Worm (Caenorhabditis elegans) whole organism, late embryonic: ENCODE measurements around the gene clec-208.

Experiments used
- F13H6.1 ChIP-seq: sonication (generic microtip); optimal IDR thresholded peaks from 2 replicates; lab custom pipeline; 2016; ENCODE audit warnings: missing genetic modification characterization, missing compliant biosample characterization
- K02D7.2 ChIP-seq: sonication (generic microtip); optimal IDR thresholded peaks from 2 replicates; lab custom pipeline; 2017; ENCODE audit warnings: mild to moderate bottlenecking, missing genetic modification characterization, missing compliant biosample characterization
- T23F11.4 ChIP-seq: fragments of 200-800 bp; sonication (Bioruptor generic); optimal IDR thresholded peaks from 2 replicates; lab custom pipeline; 2018; ENCODE audit warnings: mild to moderate bottlenecking, missing genetic modification characterization, missing compliant biosample characterization
- Y22D7AL.16 ChIP-seq: sonication (generic microtip); optimal IDR thresholded peaks from 2 replicates; lab custom pipeline; 2016; ENCODE audit warnings: missing genetic modification characterization, missing compliant biosample characterization
- ahr-1 ChIP-seq: sonication (generic microtip); optimal IDR thresholded peaks from 2 replicates; lab custom pipeline; 2016; ENCODE audit warnings: missing genetic modification characterization, missing compliant biosample characterization
- ama-1 ChIP-seq: fragments of 150-350 bp; optimal IDR thresholded peaks from 2 replicates; lab custom pipeline; 2014
- ceh-14 ChIP-seq: sonication (generic microtip); optimal IDR thresholded peaks from 2 replicates; lab custom pipeline; 2016; ENCODE audit warnings: missing genotype, missing genetic modification characterization, missing compliant biosample characterization
- ceh-18 ChIP-seq: sonication (generic microtip); optimal IDR thresholded peaks from 2 replicates; lab custom pipeline; 2016; ENCODE audit warnings: missing genetic modification characterization, missing compliant biosample characterization
- ceh-19 ChIP-seq: fragments of 200-800 bp; sonication (Bioruptor generic); optimal IDR thresholded peaks from 2 replicates; lab custom pipeline; 2018; ENCODE audit warnings: mild to moderate bottlenecking, missing genetic modification characterization, missing compliant biosample characterization
- ceh-22 ChIP-seq: sonication (generic microtip); optimal IDR thresholded peaks from 2 replicates; lab custom pipeline; 2017; ENCODE audit warnings: missing biosample characterization, missing genetic modification characterization
- ceh-31 ChIP-seq: sonication (generic microtip); optimal IDR thresholded peaks from 2 replicates; lab custom pipeline; 2016; ENCODE audit warnings: missing genetic modification characterization, missing compliant biosample characterization
- ceh-45 ChIP-seq: fragments of 200-800 bp; sonication (Bioruptor generic); IDR thresholded peaks from 2 replicates; pipeline ENCODE4 v1.3.6; 2022; ENCODE audit warnings: missing genetic modification reagents, missing genetic modification characterization, missing compliant biosample characterization
- ceh-9 ChIP-seq: sonication (generic microtip); optimal IDR thresholded peaks from 2 replicates; lab custom pipeline; 2016; ENCODE audit warnings: mild to moderate bottlenecking, missing genetic modification characterization, inconsistent platforms, missing compliant biosample characterization
- dmd-4 ChIP-seq: sonication (generic microtip); optimal IDR thresholded peaks from 2 replicates; lab custom pipeline; 2016; ENCODE audit warnings: borderline replicate concordance, missing genetic modification characterization, missing compliant biosample characterization
- dve-1 ChIP-seq: sonication (generic microtip); optimal IDR thresholded peaks from 2 replicates; lab custom pipeline; 2017; ENCODE audit warnings: antibody characterized with exemption, mild to moderate bottlenecking, missing genetic modification characterization, missing compliant biosample characterization
- elt-2 ChIP-seq: sonication (generic microtip); optimal IDR thresholded peaks from 2 replicates; lab custom pipeline; 2016; ENCODE audit warnings: missing genetic modification reagents, missing genetic modification characterization, missing compliant biosample characterization
- elt-4 ChIP-seq: sonication (generic microtip); optimal IDR thresholded peaks from 2 replicates; lab custom pipeline; 2016; ENCODE audit warnings: missing genetic modification characterization, missing compliant biosample characterization
- eyg-1 ChIP-seq: sonication (generic microtip); optimal IDR thresholded peaks from 2 replicates; lab custom pipeline; 2016; ENCODE audit warnings: missing genotype, missing genetic modification characterization, missing compliant biosample characterization
- fax-1 ChIP-seq: sonication (generic microtip); optimal IDR thresholded peaks from 2 replicates; lab custom pipeline; 2016; ENCODE audit warnings: missing genotype, missing genetic modification characterization, missing compliant biosample characterization
- fkh-10 ChIP-seq: fragments of 150-350 bp; optimal IDR thresholded peaks from 2 replicates; lab custom pipeline; 2014; ENCODE audit warnings: missing biosample characterization, missing genetic modification reagents, missing genetic modification characterization
- fkh-6 ChIP-seq: sonication (generic microtip); optimal IDR thresholded peaks from 2 replicates; lab custom pipeline; 2016; ENCODE audit warnings: missing genetic modification characterization, missing compliant biosample characterization
- hlh-13 ChIP-seq: fragments of 200-800 bp; sonication (Bioruptor generic); optimal IDR thresholded peaks from 2 replicates; lab custom pipeline; 2018; ENCODE audit warnings: mild to moderate bottlenecking, missing genetic modification characterization, missing compliant biosample characterization
- hlh-15 ChIP-seq: sonication (generic microtip); optimal IDR thresholded peaks from 2 replicates; lab custom pipeline; 2016; ENCODE audit warnings: missing genetic modification characterization, missing compliant biosample characterization
- hlh-30 ChIP-seq: sonication (generic microtip); optimal IDR thresholded peaks from 2 replicates; lab custom pipeline; 2017; ENCODE audit warnings: antibody characterized with exemption, missing genetic modification characterization, missing compliant biosample characterization; ENCODE audit not compliant: insufficient read depth
- hlh-6 ChIP-seq: sonication (generic microtip); optimal IDR thresholded peaks from 2 replicates; lab custom pipeline; 2016; ENCODE audit warnings: missing genotype, missing genetic modification characterization, missing compliant biosample characterization
- hlh-8 ChIP-seq: sonication (generic microtip); optimal IDR thresholded peaks from 2 replicates; lab custom pipeline; 2016; ENCODE audit warnings: missing genotype, missing genetic modification characterization, missing compliant biosample characterization
- lin-11 ChIP-seq: fragments of 200-800 bp; sonication (Bioruptor generic); optimal IDR thresholded peaks from 2 replicates; lab custom pipeline; 2018; ENCODE audit warnings: mild to moderate bottlenecking, missing genetic modification characterization, missing compliant biosample characterization
- nhr-11 ChIP-seq: fragments of 150-350 bp; optimal IDR thresholded peaks from 2 replicates; lab custom pipeline; 2014; ENCODE audit warnings: missing biosample characterization, missing genetic modification characterization
- npax-4 ChIP-seq: sonication (generic microtip); optimal IDR thresholded peaks from 2 replicates; lab custom pipeline; 2016; ENCODE audit warnings: missing genetic modification characterization, missing compliant biosample characterization
- pat-9 ChIP-seq: fragments of 200-800 bp; sonication (Bioruptor generic); optimal IDR thresholded peaks from 2 replicates; lab custom pipeline; 2018; ENCODE audit warnings: mild to moderate bottlenecking, missing genetic modification characterization, moderate library complexity, missing compliant biosample characterization
- pax-1 ChIP-seq: fragments of 150-350 bp; optimal IDR thresholded peaks from 2 replicates; lab custom pipeline; 2014; ENCODE audit warnings: missing biosample characterization, missing genetic modification characterization
- pha-2 ChIP-seq: sonication (generic microtip); optimal IDR thresholded peaks from 2 replicates; lab custom pipeline; 2017; ENCODE audit warnings: mild to moderate bottlenecking, missing genetic modification characterization, missing compliant biosample characterization
- pqm-1 ChIP-seq: sonication (generic microtip); optimal IDR thresholded peaks from 2 replicates; lab custom pipeline; 2016; ENCODE audit warnings: missing genetic modification characterization, missing compliant biosample characterization
- pros-1 ChIP-seq: fragments of 150-350 bp; optimal IDR thresholded peaks from 2 replicates; lab custom pipeline; 2014; ENCODE audit warnings: missing biosample characterization, missing genetic modification reagents, missing genetic modification characterization
- rnt-1 ChIP-seq: sonication (generic microtip); optimal IDR thresholded peaks from 2 replicates; lab custom pipeline; 2016; ENCODE audit warnings: missing genetic modification characterization, missing compliant biosample characterization
- sdc-2 ChIP-seq: sonication (generic microtip); optimal IDR thresholded peaks from 2 replicates; lab custom pipeline; 2016; ENCODE audit warnings: missing genotype, missing genetic modification characterization, missing compliant biosample characterization
- sox-2 ChIP-seq: fragments of 200-800 bp; sonication (Bioruptor generic); IDR thresholded peaks from 2 replicates; pipeline ENCODE4 v1.3.6; 2022; ENCODE audit warnings: missing genetic modification reagents, missing genetic modification characterization, missing compliant biosample characterization
- tbx-2 ChIP-seq: sonication (generic microtip); optimal IDR thresholded peaks from 2 replicates; lab custom pipeline; 2016; ENCODE audit warnings: missing genetic modification characterization, missing compliant biosample characterization
- tbx-7 ChIP-seq: sonication (generic microtip); optimal IDR thresholded peaks from 2 replicates; lab custom pipeline; 2016; ENCODE audit warnings: missing genotype, missing genetic modification characterization, missing compliant biosample characterization
- unc-3 ChIP-seq, 2 experiments: fragments of 200-800 bp in 1 of 2; sonication (Bioruptor generic) in 1 of 2; sonication (generic microtip) in 1 of 2; conservative IDR thresholded peaks in 1 of 2; optimal IDR thresholded peaks in 1 of 2; 2 replicates each; pipeline versions ENCODE4 v1.3.6 to Lab custom; 2016 to 2022; ENCODE audit warnings: missing compliant biosample characterization in 2 of 2, missing genetic modification characterization in 2 of 2, missing genetic modification reagents in 1 of 2
- unc-42 ChIP-seq: sonication (generic microtip); optimal IDR thresholded peaks from 2 replicates; lab custom pipeline; 2016; ENCODE audit warnings: missing genotype, missing genetic modification characterization, missing compliant biosample characterization
- zip-5 ChIP-seq: sonication (generic microtip); optimal IDR thresholded peaks from 2 replicates; lab custom pipeline; 2016; ENCODE audit warnings: missing genetic modification characterization, missing compliant biosample characterization
- ztf-16 ChIP-seq: sonication (generic microtip); optimal IDR thresholded peaks from 2 replicates; lab custom pipeline; 2017; ENCODE audit warnings: missing genetic modification characterization, missing compliant biosample characterization

Gene clec-208

ce11 chrV:2097653-2098052 lies at the start of gene clec-208:
TSS of gene clec-208 (plus strand) at chrV:2097953.
- TF ChIP-seq pax-1 (tag; lab: Kevin White, UChicago) (no peak), ama-1 (no peak), sox-2 (GFP tag; lab: Robert Waterston, UW) (no peak), eyg-1 (no peak), tbx-2 (tag; lab: Kevin White, UChicago) (no peak), fax-1 (no peak), rnt-1 (no peak), tbx-7 (tag; lab: Kevin White, UChicago) (no peak), pat-9 (no peak), hlh-6 (tag; lab: Kevin White, UChicago) (no peak), hlh-13 (GFP tag; lab: Kevin White, UChicago) (no peak), pqm-1 (tag; lab: Kevin White, UChicago) (no peak), elt-2 (tag; lab: Kevin White, UChicago) (no peak), nhr-11 (tag; lab: Kevin White, UChicago) (no peak), elt-4 (tag; lab: Kevin White, UChicago) (no peak), zip-5 (tag; lab: Kevin White, UChicago) (no peak)

DNA sequence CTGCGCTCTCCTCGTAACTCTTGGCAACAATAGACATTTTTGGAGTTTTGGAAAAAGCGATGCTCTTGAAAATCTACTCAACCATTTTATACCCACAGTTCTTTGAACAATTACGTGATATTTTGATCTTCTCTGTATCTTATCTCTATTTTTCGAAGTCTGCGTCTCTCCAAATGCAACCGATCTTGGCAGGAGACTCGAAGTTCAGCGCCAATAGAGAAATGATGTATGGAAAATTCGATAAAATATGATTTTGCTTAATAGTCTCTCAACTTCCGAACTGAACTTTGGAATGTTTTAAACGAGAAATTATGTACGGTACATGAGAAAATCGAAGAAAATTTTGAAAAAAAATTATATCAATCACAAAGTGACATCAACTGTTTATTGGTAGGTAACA lies 47.6 kb upstream of the clec-208 start, which contains the start of gene comt-4:
Gene comt-4 (minus strand): TSS at position 50 of the 400 bp plus-strand sequence.
- no peak for TF ChIP-seq hlh-30 (tag; lab: Kevin White, UChicago)
- no peak for TF ChIP-seq dmd-4 (tag; lab: Kevin White, UChicago)
- no peak for TF ChIP-seq fkh-6 (tag; lab: Kevin White, UChicago)
- TF ChIP-seq fax-1: no peak
- TF ChIP-seq ceh-14 (tag; lab: Kevin White, UChicago): no peak
- TF ChIP-seq ceh-31 (tag; lab: Kevin White, UChicago): no peak

DNA sequence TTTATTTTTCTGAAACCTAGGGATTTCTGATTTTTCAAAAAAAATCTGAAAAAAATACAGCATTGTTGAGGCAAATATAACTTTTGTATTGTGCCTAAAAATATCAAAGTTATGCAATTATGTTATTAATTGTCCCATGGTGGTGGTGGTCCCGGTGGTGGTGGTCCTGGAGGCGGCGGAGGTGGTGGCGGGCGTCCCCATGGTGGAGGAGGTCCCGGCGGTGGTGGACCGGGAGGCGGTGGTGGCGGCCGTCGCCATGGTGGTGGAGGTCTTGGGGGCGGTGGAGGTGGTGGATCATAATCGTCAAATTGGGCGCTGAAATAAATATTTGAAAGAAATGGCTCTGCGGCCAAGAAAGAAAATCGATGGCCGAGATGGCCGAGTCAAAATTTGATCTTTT lies 47.0 kb upstream of the clec-208 start:
- no peak for TF ChIP-seq ceh-18 (tag; lab: Kevin White, UChicago)
- TF ChIP-seq hlh-15: no peak
- no peak for TF ChIP-seq pax-1 (tag; lab: Kevin White, UChicago)
- TF ChIP-seq ahr-1 (tag; lab: Kevin White, UChicago): no peak
- TF ChIP-seq dve-1 (tag; lab: Kevin White, UChicago): no peak
- no peak for TF ChIP-seq hlh-13 (GFP tag; lab: Kevin White, UChicago)
- no peak for TF ChIP-seq ceh-45
- no peak for TF ChIP-seq hlh-6 (tag; lab: Kevin White, UChicago)
- no peak for TF ChIP-seq npax-4 (tag; lab: Kevin White, UChicago)
- TF ChIP-seq eyg-1: no peak
- TF ChIP-seq ceh-19 (GFP tag; lab: Kevin White, UChicago): no peak
- TF ChIP-seq Y22D7AL.16: no peak
- no peak for TF ChIP-seq unc-42 (tag; lab: Kevin White, UChicago)
- no peak for TF ChIP-seq T23F11.4 (GFP tag; lab: Kevin White, UChicago)
- TF ChIP-seq ceh-22 (tag; lab: Kevin White, UChicago): no peak
- TF ChIP-seq hlh-8 (tag; lab: Kevin White, UChicago): no peak
- no peak for TF ChIP-seq sdc-2 (tag; lab: Kevin White, UChicago)
- no peak for TF ChIP-seq unc-3 (GFP tag; conservative IDR thresholded peaks at IDR 0.05; lab: Robert Waterston, UW)
- no peak for TF ChIP-seq unc-3 (tag; optimal IDR thresholded peaks at IDR 0.05; lab: Kevin White, UChicago)

- TF ChIP-seq lin-11 (tag; lab: Kevin White, UChicago) (no peak), pros-1 (tag; lab: Kevin White, UChicago) (no peak), ceh-9 (no peak), unc-42 (tag; lab: Kevin White, UChicago) (no peak), pha-2 (no peak), pax-1 (tag; lab: Kevin White, UChicago) (no peak), ztf-16 (tag; lab: Kevin White, UChicago) (no peak), fkh-10 (GFP tag; lab: Kevin White, UChicago) (no peak), pat-9 (no peak), ceh-45 (no peak), ceh-19 (GFP tag; lab: Kevin White, UChicago) (no peak), pqm-1 (tag; lab: Kevin White, UChicago) (no peak), F13H6.1 (tag; lab: Kevin White, UChicago) (no peak), K02D7.2 (tag; lab: Kevin White, UChicago) (no peak)
- TF ChIP-seq, all 69 proteins: peak for 0
Measured at ce11 chrV:2051507-2051906, 46.2 kb upstream of the clec-208 start, which contains the start of gene Y40B10A.11. TSS of gene Y40B10A.11 (minus strand) at chrV:2051607.
